Worm (Caenorhabditis elegans): ENCODE results near the gene F46G10.4.
A peak's percentile ranks its signal among the peaks of the same experiment; 100 is the strongest.

DNA sequence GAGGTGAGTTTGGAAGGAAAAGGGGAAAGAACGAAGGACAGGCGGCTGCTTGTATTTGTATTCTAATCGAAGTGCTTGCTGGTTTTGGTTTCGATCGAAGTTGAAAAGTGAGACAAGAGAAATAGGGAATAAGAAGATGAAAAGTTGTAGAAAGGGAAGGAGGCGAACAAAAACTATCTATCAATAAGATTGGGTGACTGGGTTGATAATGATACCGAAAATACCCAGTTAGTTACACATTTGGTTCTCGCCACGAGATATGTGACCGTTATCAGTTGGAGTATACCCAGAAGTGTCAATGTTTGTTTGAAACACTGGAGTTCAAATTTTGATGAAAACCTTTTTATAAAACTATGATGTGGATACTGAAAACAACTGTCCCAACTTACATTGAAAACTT is 34.4 kb downstream of the F46G10.4 start:
- TF ChIP-seq fos-1 (tag; optimal IDR thresholded peaks at IDR 0.05) (no peak), pqm-1 (tag; optimal IDR thresholded peaks at IDR 0.05) (peak; percentile 83), zag-1 (tag; optimal IDR thresholded peaks at IDR 0.05) (no peak)
